Worm (Caenorhabditis elegans): Measurements from ENCODE around the gene R07B1.13.

- TF ChIP-seq daf-12 (tag; optimal IDR thresholded peaks at IDR 0.05): no peak
- TF ChIP-seq nhr-76 (tag; optimal IDR thresholded peaks at IDR 0.05): no peak
These were observed 19.4 kb upstream of the R07B1.13 start, which contains the start of gene lec-8 for ce11 chrX:9850258-9850657.
